Fruit fly (Drosophila melanogaster) whole organism, embryonic: Measurements from ENCODE around the gene sws.
A peak's percentile ranks its signal among the peaks of the same experiment; 100 is the strongest.

ENCODE experiments used
- Abd-B ChIP-seq: fragments of 200-800 bp; sonication (Bioruptor generic); optimal IDR thresholded peaks from 2 replicates; lab custom pipeline; 2018; ENCODE audit warnings: missing biosample characterization, mild to moderate bottlenecking, missing genetic modification characterization, moderate library complexity
- Ada2b ChIP-seq: fragments of 200-800 bp; sonication (Bioruptor generic); IDR thresholded peaks from 2 replicates; pipeline ENCODE4 v1.3.6; 2022; ENCODE audit warnings: missing biosample characterization, missing genetic modification characterization
- Antp ChIP-seq: fragments of 200-800 bp; sonication (Bioruptor generic); optimal IDR thresholded peaks from 3 replicates; lab custom pipeline; 2016; ENCODE audit warnings: missing biosample characterization, missing genetic modification characterization
- BtbVII ChIP-seq: fragments of 200-800 bp; sonication (Bioruptor generic); optimal IDR thresholded peaks from 3 replicates; lab custom pipeline; 2017; ENCODE audit warnings: missing biosample characterization, mild to moderate bottlenecking, missing genetic modification characterization
- CG10147 ChIP-seq: fragments of 200-800 bp; sonication (Bioruptor generic); optimal IDR thresholded peaks from 2 replicates; lab custom pipeline; 2019; ENCODE audit warnings: missing biosample characterization, mild to moderate bottlenecking, missing genetic modification characterization, moderate library complexity
- CG11398 ChIP-seq: fragments of 200-800 bp; sonication (Bioruptor generic); optimal IDR thresholded peaks from 2 replicates; lab custom pipeline; 2016; ENCODE audit warnings: missing biosample characterization, missing genetic modification characterization
- CG12071 ChIP-seq: fragments of 200-800 bp; sonication (Bioruptor generic); optimal IDR thresholded peaks from 3 replicates; lab custom pipeline; 2018; ENCODE audit warnings: missing biosample characterization, mild to moderate bottlenecking, missing genetic modification characterization
- CG12236 ChIP-seq: fragments of 200-800 bp; sonication (Bioruptor generic); optimal IDR thresholded peaks from 2 replicates; lab custom pipeline; 2016; ENCODE audit warnings: missing biosample characterization, missing genetic modification characterization
- CG13123 ChIP-seq: fragments of 200-800 bp; sonication (Bioruptor generic); optimal IDR thresholded peaks from 2 replicates; lab custom pipeline; 2016; ENCODE audit warnings: missing biosample characterization, missing genetic modification characterization
- CG1647 ChIP-seq: fragments of 200-800 bp; sonication (Bioruptor generic); optimal IDR thresholded peaks from 3 replicates; lab custom pipeline; 2016; ENCODE audit warnings: missing biosample characterization, missing genetic modification characterization
- CG16813 ChIP-seq: fragments of 200-800 bp; sonication (Bioruptor generic); IDR thresholded peaks from 3 replicates; pipeline ENCODE4 v1.3.6; 2022; ENCODE audit warnings: missing biosample characterization, missing genetic modification characterization; ENCODE audit not compliant: partially characterized antibody
- CG16863 ChIP-seq: fragments of 200-800 bp; sonication (Bioruptor generic); optimal IDR thresholded peaks from 3 replicates; lab custom pipeline; 2016; ENCODE audit warnings: missing biosample characterization, missing genetic modification characterization
- CG17802 ChIP-seq: fragments of 200-800 bp; sonication (Bioruptor generic); optimal IDR thresholded peaks from 2 replicates; lab custom pipeline; 2018; ENCODE audit warnings: missing biosample characterization, mild to moderate bottlenecking, missing genetic modification characterization, moderate library complexity
- CG1792 ChIP-seq: fragments of 200-800 bp; sonication (Bioruptor generic); optimal IDR thresholded peaks from 2 replicates; lab custom pipeline; 2016; ENCODE audit warnings: missing biosample characterization, missing genetic modification characterization
- CG18599 ChIP-seq: fragments of 200-800 bp; sonication (Bioruptor generic); optimal IDR thresholded peaks from 3 replicates; lab custom pipeline; 2017; ENCODE audit warnings: missing biosample characterization, missing genetic modification characterization, mild to moderate bottlenecking, moderate library complexity, missing genetic modification reagents
- CG4617 ChIP-seq: fragments of 200-800 bp; sonication (Bioruptor generic); optimal IDR thresholded peaks from 3 replicates; lab custom pipeline; 2016; ENCODE audit warnings: missing biosample characterization, missing genetic modification characterization, borderline replicate concordance
- CG6654 ChIP-seq: fragments of 200-800 bp; sonication (Bioruptor generic); optimal IDR thresholded peaks from 2 replicates; lab custom pipeline; 2017; ENCODE audit warnings: missing biosample characterization, mild to moderate bottlenecking, missing genetic modification characterization
- CG7372 ChIP-seq: fragments of 200-800 bp; sonication (Bioruptor generic); IDR thresholded peaks from 2 replicates; pipeline ENCODE4 v1.3.6; 2022; ENCODE audit warnings: missing biosample characterization, missing genetic modification characterization
- CG7987 ChIP-seq: fragments of 200-800 bp; sonication (Bioruptor generic); optimal IDR thresholded peaks from 2 replicates; lab custom pipeline; 2018; ENCODE audit warnings: missing biosample characterization, mild to moderate bottlenecking, missing genetic modification characterization, moderate library complexity
- CG8765 ChIP-seq: fragments of 200-800 bp; sonication (Bioruptor generic); IDR thresholded peaks from 2 replicates; pipeline ENCODE4 v1.3.6; 2022; ENCODE audit warnings: missing biosample characterization, missing genetic modification characterization
- CG9215 ChIP-seq: fragments of 200-800 bp; sonication (Bioruptor generic); IDR thresholded peaks from 2 replicates; pipeline ENCODE4 v1.3.6; 2022; ENCODE audit warnings: missing biosample characterization, missing genetic modification characterization
- CG9797 ChIP-seq: fragments of 200-800 bp; sonication (Bioruptor generic); optimal IDR thresholded peaks from 3 replicates; lab custom pipeline; 2018; ENCODE audit warnings: missing biosample characterization, mild to moderate bottlenecking, missing genetic modification characterization
- Eip74EF ChIP-seq, 2 experiments: fragments of 200-800 bp in 1 of 2; fragments of >200 bp in 1 of 2; sonication (Bioruptor generic) in 1 of 2; optimal IDR thresholded peaks; 2 replicates each; lab custom pipeline; 2017 to 2019; ENCODE audit warnings: missing biosample characterization in 2 of 2, missing genetic modification characterization in 2 of 2, mild to moderate bottlenecking in 1 of 2, moderate library complexity in 1 of 2
- Elba2 ChIP-seq: fragments of 200-800 bp; sonication (Bioruptor generic); optimal IDR thresholded peaks from 3 replicates; lab custom pipeline; 2016; ENCODE audit warnings: missing biosample characterization, missing genetic modification characterization
- H2.0 ChIP-seq: fragments of 200-800 bp; sonication (Bioruptor generic); IDR thresholded peaks from 2 replicates; pipeline ENCODE4 v1.3.6; 2022; ENCODE audit warnings: missing biosample characterization, missing genetic modification characterization
- Hr51 ChIP-seq, 2 experiments: fragments of 200-800 bp; sonication (Bioruptor generic); optimal IDR thresholded peaks; 2 replicates in 1 of 2; 3 replicates in 1 of 2; lab custom pipeline; 2016 to 2018; ENCODE audit warnings: missing biosample characterization in 2 of 2, missing genetic modification characterization in 2 of 2, mild to moderate bottlenecking in 1 of 2, moderate library complexity in 1 of 2
- Pdp1 ChIP-seq, 2 experiments: fragments of 200-800 bp; sonication (Bioruptor generic); optimal IDR thresholded peaks; 3 replicates each; lab custom pipeline; 2016; ENCODE audit warnings: missing biosample characterization in 2 of 2, missing genetic modification characterization in 2 of 2, mild to moderate bottlenecking in 1 of 2, moderate library complexity in 1 of 2
- Poxn ChIP-seq: fragments of 200-800 bp; sonication (Bioruptor generic); IDR thresholded peaks from 2 replicates; pipeline ENCODE4 v1.3.6; 2022; ENCODE audit warnings: missing biosample characterization, missing genetic modification characterization
- Sin3A ChIP-seq: fragments of >200 bp; optimal IDR thresholded peaks from 2 replicates; lab custom pipeline; 2018
- Spps ChIP-seq: fragments of 200-800 bp; sonication (Bioruptor generic); optimal IDR thresholded peaks from 2 replicates; lab custom pipeline; 2018; ENCODE audit warnings: missing biosample characterization, mild to moderate bottlenecking, missing genetic modification characterization
- Xbp1 ChIP-seq: fragments of 200-800 bp; sonication (Bioruptor generic); optimal IDR thresholded peaks from 3 replicates; lab custom pipeline; 2016; ENCODE audit warnings: missing biosample characterization, mild to moderate bottlenecking, missing genetic modification characterization
- Xrp1 ChIP-seq: fragments of 200-800 bp; sonication (Bioruptor generic); IDR thresholded peaks from 2 replicates; pipeline ENCODE4 v1.3.6; 2022; ENCODE audit warnings: missing biosample characterization, missing genetic modification characterization
- ash1 ChIP-seq: fragments of 200-800 bp; sonication (Bioruptor generic); optimal IDR thresholded peaks from 2 replicates; lab custom pipeline; 2018; ENCODE audit warnings: missing biosample characterization, mild to moderate bottlenecking, missing genetic modification characterization
- br ChIP-seq: fragments of >200 bp; optimal IDR thresholded peaks from 2 replicates; lab custom pipeline; 2017
- cato ChIP-seq: fragments of 200-800 bp; sonication (Bioruptor generic); optimal IDR thresholded peaks from 2 replicates; lab custom pipeline; 2016; ENCODE audit warnings: missing biosample characterization, missing genetic modification characterization, borderline replicate concordance
- ci ChIP-seq: fragments of 200-800 bp; sonication (Bioruptor generic); IDR thresholded peaks from 3 replicates; pipeline ENCODE4 v1.3.6; 2022; ENCODE audit warnings: missing biosample characterization, missing genetic modification characterization
- cwo ChIP-seq: fragments of 200-800 bp; sonication (Bioruptor generic); optimal IDR thresholded peaks from 3 replicates; lab custom pipeline; 2017; ENCODE audit warnings: missing biosample characterization, missing genetic modification characterization, mild to moderate bottlenecking, moderate library complexity, missing genetic modification reagents
- ewg ChIP-seq: fragments of 200-800 bp; sonication (Bioruptor generic); optimal IDR thresholded peaks from 3 replicates; lab custom pipeline; 2017; ENCODE audit warnings: mild to moderate bottlenecking, missing biosample characterization, missing genetic modification reagents, missing genetic modification characterization
- fd102C ChIP-seq: fragments of 200-800 bp; sonication (Bioruptor generic); optimal IDR thresholded peaks from 2 replicates; lab custom pipeline; 2018; ENCODE audit warnings: missing biosample characterization, mild to moderate bottlenecking, missing genetic modification characterization, moderate library complexity
- fd64A ChIP-seq: fragments of 200-800 bp; sonication (Bioruptor generic); optimal IDR thresholded peaks from 3 replicates; lab custom pipeline; 2018; ENCODE audit warnings: missing biosample characterization, mild to moderate bottlenecking, missing genetic modification characterization
- gcm2 ChIP-seq: fragments of 200-800 bp; sonication (Bioruptor generic); optimal IDR thresholded peaks from 2 replicates; lab custom pipeline; 2016; ENCODE audit warnings: missing biosample characterization, missing genetic modification characterization
- jing ChIP-seq: fragments of 200-800 bp; sonication (Bioruptor generic); optimal IDR thresholded peaks from 2 replicates; lab custom pipeline; 2018; ENCODE audit warnings: missing biosample characterization, mild to moderate bottlenecking, missing genetic modification characterization
- knrl ChIP-seq: fragments of 200-800 bp; sonication (Bioruptor generic); IDR thresholded peaks from 3 replicates; pipeline ENCODE4 v1.3.6; 2022; ENCODE audit warnings: missing biosample characterization, missing genetic modification characterization; ENCODE audit not compliant: partially characterized antibody
- maf-S ChIP-seq: fragments of 200-800 bp; sonication (Bioruptor generic); optimal IDR thresholded peaks from 2 replicates; lab custom pipeline; 2016; ENCODE audit warnings: missing biosample characterization, missing genetic modification characterization
- nom ChIP-seq: fragments of 200-800 bp; sonication (Bioruptor generic); optimal IDR thresholded peaks from 2 replicates; lab custom pipeline; 2017; ENCODE audit warnings: missing biosample characterization, missing genetic modification characterization, mild to moderate bottlenecking, moderate library complexity, missing genetic modification reagents
- twi ChIP-seq: fragments of 200-800 bp; optimal IDR thresholded peaks from 2 replicates; lab custom pipeline; 2019; ENCODE audit warnings: missing biosample characterization, mild to moderate bottlenecking, missing genetic modification characterization, moderate library complexity
- tx ChIP-seq: fragments of 200-800 bp; sonication (Bioruptor generic); optimal IDR thresholded peaks from 2 replicates; lab custom pipeline; 2016; ENCODE audit warnings: missing biosample characterization, missing genetic modification characterization
- z ChIP-seq: fragments of 200-800 bp; sonication (Bioruptor generic); IDR thresholded peaks from 3 replicates; pipeline ENCODE4 v1.3.6; 2022; ENCODE audit warnings: missing biosample characterization, missing genetic modification characterization

Gene sws

dm6 chrX:7908239-7909068, 59.6 kb downstream of the sws start, which contains the start of the genes dpr14 and spidey (continued):
- no peak for TF ChIP-seq z (GFP tag; lab: Robert Waterston, UW)
- peak; percentile 88 for TF ChIP-seq CG16863 (GFP tag; lab: Kevin White, UChicago)
- peak; percentile 90 for TF ChIP-seq H2.0 (GFP tag; lab: Robert Waterston, UW)
- TF ChIP-seq tx = peak; percentile 86
- TF ChIP-seq jing (GFP tag; lab: Kevin White, UChicago) = no peak
- no peak for TF ChIP-seq ash1 (GFP tag; lab: Kevin White, UChicago)
- peak; percentile 51 for TF ChIP-seq CG13123 (GFP tag; lab: Kevin White, UChicago)
- TF ChIP-seq br (lab: Kevin White, UChicago) = no peak
- TF ChIP-seq CG9215 (GFP tag; lab: Robert Waterston, UW) = peak; percentile 86
- peak; percentile 87 for TF ChIP-seq cwo (GFP tag; lab: Kevin White, UChicago)
- TF ChIP-seq CG10147 (GFP tag; lab: Kevin White, UChicago) = peak; percentile 84
- TF ChIP-seq Pdp1 (GFP tag; optimal IDR thresholded peaks at IDR 0.05; lab: Kevin White, UChicago) = peak; percentile 88 to 98
- peak; percentile 82 for TF ChIP-seq Antp (GFP tag; lab: Kevin White, UChicago)
- no peak for TF ChIP-seq Elba2
- peak; percentile 78 for TF ChIP-seq Abd-B
- TF ChIP-seq gcm2 = peak; percentile 81
- peak; percentile 90 for TF ChIP-seq Xrp1
- TF ChIP-seq CG18599 = peak; percentile 97
- TF ChIP-seq CG12236 (GFP tag; lab: Kevin White, UChicago) = peak; percentile 72
- peak; percentile 90 for TF ChIP-seq CG1792 (GFP tag; lab: Kevin White, UChicago)
- TF ChIP-seq Spps (tag; lab: Kevin White, UChicago) = peak; percentile 80
- TF ChIP-seq fd102C (GFP tag; lab: Kevin White, UChicago) = peak; percentile 37
- TF ChIP-seq Eip74EF (GFP tag; optimal IDR thresholded peaks at IDR 0.05; lab: Kevin White, UChicago) = peak in 1 of 2 experiments; percentile 84
- TF ChIP-seq ci (GFP tag; lab: Robert Waterston, UW) = peak; percentile 94
- peak; percentile 76 for TF ChIP-seq cato (GFP tag; lab: Kevin White, UChicago)
- TF ChIP-seq CG12071 (GFP tag; lab: Kevin White, UChicago) = peak; percentile 92
- TF ChIP-seq CG9797 (GFP tag; lab: Kevin White, UChicago) = peak; percentile 22
- TF ChIP-seq CG4617 = peak; percentile 60
- TF ChIP-seq fd64A (GFP tag; lab: Kevin White, UChicago) = peak; percentile 74
- peak; percentile 91 for TF ChIP-seq BtbVII (GFP tag; lab: Kevin White, UChicago)
- peak; percentile 86 for TF ChIP-seq maf-S
- TF ChIP-seq Xbp1 = peak; percentile 90
- TF ChIP-seq twi (tag; lab: Kevin White, UChicago) = peak; percentile 78
- no peak for TF ChIP-seq knrl
- peak; percentile 75 for TF ChIP-seq Poxn (GFP tag; lab: Robert Waterston, UW)
- TF ChIP-seq Sin3A (lab: Kevin White, UChicago) = no peak
- peak; percentile 66 for TF ChIP-seq CG17802 (tag; lab: Kevin White, UChicago)
- TF ChIP-seq CG16813 (GFP tag; lab: Robert Waterston, UW) = peak; percentile 51; the same call in 1 of the 3 replicates
- peak; percentile 81 for TF ChIP-seq CG11398 (GFP tag; lab: Kevin White, UChicago)
- peak; percentile 89 for TF ChIP-seq CG7372 (GFP tag; lab: Robert Waterston, UW)
- TF ChIP-seq nom (GFP tag; lab: Kevin White, UChicago) = peak; percentile 63
- peak; percentile 89 for TF ChIP-seq Ada2b (GFP tag; lab: Robert Waterston, UW)
- TF ChIP-seq CG6654 (GFP tag; lab: Kevin White, UChicago) = peak; percentile 74
- peak; percentile 80 to 91 for TF ChIP-seq Hr51 (GFP tag; optimal IDR thresholded peaks at IDR 0.05; lab: Kevin White, UChicago)
- peak; percentile 78 for TF ChIP-seq CG7987
- TF ChIP-seq CG8765 (GFP tag; lab: Robert Waterston, UW) = peak; percentile 71
- TF ChIP-seq CG1647 = peak; percentile 81
- TF ChIP-seq ewg (GFP tag; lab: Kevin White, UChicago) = peak; percentile 89
